Worm (Caenorhabditis elegans): ENCODE measurements around the gene sti-1.
A peak's percentile ranks its signal among the peaks of the same experiment; 100 is the strongest.

The sti-1 gene

ce11 chrV:730216-730615 is 43.1 kb upstream of the sti-1 start (continued):
- no peak for TF ChIP-seq Y5F2A.4 (GFP tag; optimal IDR thresholded peaks at IDR 0.05)
- TF ChIP-seq T20F7.1 (GFP tag; optimal IDR thresholded peaks at IDR 0.05): no peak
- TF ChIP-seq lin-29 (GFP tag; IDR thresholded peaks at IDR 0.05): no peak
- no peak for TF ChIP-seq Y48G9A.11 (GFP tag; IDR thresholded peaks at IDR 0.05)
- peak; percentile 2 for TF ChIP-seq gei-8 (GFP tag; optimal IDR thresholded peaks at IDR 0.05)
- peak in 1 of 2 experiments; percentile 47 for TF ChIP-seq hif-1 (tag; optimal IDR thresholded peaks at IDR 0.05)
- no peak for TF ChIP-seq R02D3.7 (tag; optimal IDR thresholded peaks at IDR 0.05)
- peak; percentile 93 for TF ChIP-seq php-3 (GFP tag; IDR thresholded peaks at IDR 0.05)
- TF ChIP-seq skn-1 (tag; optimal IDR thresholded peaks at IDR 0.05): no peak
- no peak for TF ChIP-seq ces-1 (GFP tag; optimal IDR thresholded peaks at IDR 0.05)
- peak; percentile 66 for TF ChIP-seq dmd-6 (GFP tag; IDR thresholded peaks at IDR 0.05)
- no peak for TF ChIP-seq nhr-76 (tag; optimal IDR thresholded peaks at IDR 0.05)
- no peak for TF ChIP-seq madf-9 (GFP tag; conservative IDR thresholded peaks at IDR 0.05)
- peak; percentile 47 for TF ChIP-seq aha-1 (tag)
- TF ChIP-seq nhr-25 (tag; optimal IDR thresholded peaks at IDR 0.05; ENCODE audit: borderline replicate concordance, insufficient read depth): no peak
- peak; percentile 61 for TF ChIP-seq nhr-10 (tag; optimal IDR thresholded peaks at IDR 0.05)
- TF ChIP-seq zip-2 (tag; optimal IDR thresholded peaks at IDR 0.05): no peak
- peak; percentile 73 for TF ChIP-seq nhr-102 (tag; optimal IDR thresholded peaks at IDR 0.05)

ce11 chrV:731330-731729 is 42.0 kb upstream of the sti-1 start:
- TF ChIP-seq nhr-6 (tag; optimal IDR thresholded peaks at IDR 0.05) (peak; percentile 78), attf-4 (tag; optimal IDR thresholded peaks at IDR 0.05) (no peak), madf-9 (GFP tag; conservative IDR thresholded peaks at IDR 0.05) (peak; percentile 34; the same call in 1 of the 2 replicates), daf-16 (GFP tag; optimal IDR thresholded peaks at IDR 0.05) (peak; percentile 95 to 96), daf-16 (tag; optimal IDR thresholded peaks at IDR 0.05) (peak; percentile 99), zag-1 (tag; optimal IDR thresholded peaks at IDR 0.05) (no peak), nhr-10 (tag; optimal IDR thresholded peaks at IDR 0.05) (peak; percentile 97), T20F7.1 (GFP tag; optimal IDR thresholded peaks at IDR 0.05) (peak; percentile 62), snpc-4 (tag; optimal IDR thresholded peaks at IDR 0.05) (no peak), sdz-12 (GFP tag; optimal IDR thresholded peaks at IDR 0.05) (peak; percentile 13), jun-1 (tag; optimal IDR thresholded peaks at IDR 0.05) (peak; percentile 64), nhr-77 (tag; optimal IDR thresholded peaks at IDR 0.05) (peak; percentile 83), dmd-6 (GFP tag; IDR thresholded peaks at IDR 0.05) (peak; percentile 98), ces-1 (GFP tag; optimal IDR thresholded peaks at IDR 0.05) (no peak), mxl-3 (GFP tag; optimal IDR thresholded peaks at IDR 0.05) (peak; percentile 84), nhr-41 (GFP tag; IDR thresholded peaks at IDR 0.05) (no peak; the same call in 1 of the 2 replicates), lin-39 (tag; optimal IDR thresholded peaks at IDR 0.05) (no peak), mxl-2 (GFP tag; conservative IDR thresholded peaks at IDR 0.05) (peak; percentile 73), mdt-29 (GFP tag; IDR thresholded peaks at IDR 0.05) (peak; percentile 98), fos-1 (tag; optimal IDR thresholded peaks at IDR 0.05) (peak; percentile 67), dmd-8 (GFP tag; IDR thresholded peaks at IDR 0.05) (no peak), hmg-1.1 (GFP tag; IDR thresholded peaks at IDR 0.05) (peak; percentile 71), mdl-1 (tag; optimal IDR thresholded peaks at IDR 0.05) (peak; percentile 98 to 99), duxl-1 (tag; optimal IDR thresholded peaks at IDR 0.05; ENCODE audit: poor library complexity) (peak; percentile 73), madf-5 (GFP tag; IDR thresholded peaks at IDR 0.05) (no peak), spr-3 (GFP tag; optimal IDR thresholded peaks at IDR 0.05) (peak; percentile 9), set-16 (GFP tag; IDR thresholded peaks at IDR 0.05) (peak; percentile 91), Y5F2A.4 (GFP tag; optimal IDR thresholded peaks at IDR 0.05) (no peak), T26A8.4 (GFP tag; IDR thresholded peaks at IDR 0.05) (peak; percentile 89), Y75B8A.6 (GFP tag; IDR thresholded peaks at IDR 0.05) (peak; percentile 84; the same call in 1 of the 2 replicates), fkh-10 (GFP tag; optimal IDR thresholded peaks at IDR 0.05) (no peak), daf-19 (GFP tag; conservative IDR thresholded peaks at IDR 0.05) (no peak), nhr-111 (GFP tag; optimal IDR thresholded peaks at IDR 0.05) (peak; percentile 12), saeg-2 (GFP tag; IDR thresholded peaks at IDR 0.05) (peak; percentile 79), F49E8.2 (tag; optimal IDR thresholded peaks at IDR 0.05; ENCODE audit: borderline replicate concordance) (no peak), egl-27 (tag; optimal IDR thresholded peaks at IDR 0.05) (no peak), Y48G9A.11 (GFP tag; IDR thresholded peaks at IDR 0.05) (no peak), F26F4.8 (GFP tag; conservative IDR thresholded peaks at IDR 0.05) (no peak), nhr-102 (tag; optimal IDR thresholded peaks at IDR 0.05) (peak; percentile 93)
